Worm (Caenorhabditis elegans) whole organism, early embryonic: ENCODE measurements around the gene unc-52.

Experiments
- aly-1 ChIP-seq: sonication (generic microtip); optimal IDR thresholded peaks from 2 replicates; lab custom pipeline; 2016; ENCODE audit warnings: missing genetic modification characterization, missing compliant biosample characterization
- ama-1 ChIP-seq: fragments of 150-350 bp; optimal IDR thresholded peaks from 2 replicates; lab custom pipeline; 2014
- hmg-4 ChIP-seq: fragments of 200-800 bp; sonication (Bioruptor generic); optimal IDR thresholded peaks from 2 replicates; lab custom pipeline; 2018; ENCODE audit warnings: mild to moderate bottlenecking, missing genetic modification characterization, missing compliant biosample characterization

- no peak for TF ChIP-seq aly-1 (tag; lab: Kevin White, UChicago)
- no peak for TF ChIP-seq ama-1 (lab: Kevin White, UChicago)
- TF ChIP-seq hmg-4 (GFP tag; lab: Kevin White, UChicago) = no peak
Measured at ce11 chrII:14619806-14620205, 64.5 kb downstream of the unc-52 start.
